Worm (Caenorhabditis elegans) whole organism, L4 larva: ENCODE measurements around the gene T28C6.7.

Experiments
- F26F4.8 ChIP-seq: fragments of 200-800 bp; sonication (Bioruptor generic); conservative IDR thresholded peaks from 2 replicates; pipeline ENCODE4 v1.3.6; 2022; ENCODE audit warnings: missing genetic modification characterization, missing compliant biosample characterization
- F37D6.2 ChIP-seq: sonication (generic microtip); optimal IDR thresholded peaks from 2 replicates; lab custom pipeline; 2016; ENCODE audit warnings: mild to moderate bottlenecking, missing genetic modification characterization, missing compliant biosample characterization
- F44E2.7 ChIP-seq: fragments of 200-800 bp; sonication (Bioruptor generic); IDR thresholded peaks from 2 replicates; pipeline ENCODE4 v2.1.2; 2022; ENCODE audit warnings: missing genetic modification characterization, missing compliant biosample characterization
- F49E8.2 ChIP-seq: sonication (generic microtip); optimal IDR thresholded peaks from 2 replicates; lab custom pipeline; 2016; ENCODE audit warnings: missing compliant biosample characterization, mild to moderate bottlenecking, missing genetic modification characterization, borderline replicate concordance
- ZK337.2 ChIP-seq: fragments of 200-800 bp; sonication (Bioruptor generic); IDR thresholded peaks from 2 replicates; pipeline ENCODE4 v1.3.6; 2022; ENCODE audit warnings: missing genetic modification reagents, missing genetic modification characterization, missing compliant biosample characterization
- ZK546.5 ChIP-seq, 2 experiments: sonication (generic microtip); optimal IDR thresholded peaks; 2 replicates each; lab custom pipeline; 2017; ENCODE audit warnings: missing biosample characterization in 2 of 2, missing genetic modification characterization in 2 of 2
- ama-1 ChIP-seq: fragments of 150-350 bp; optimal IDR thresholded peaks from 2 replicates; lab custom pipeline; 2014; ENCODE audit warnings: inconsistent platforms, mixed read lengths
- arid-1 ChIP-seq: fragments of 200-800 bp; sonication (Bioruptor generic); conservative IDR thresholded peaks from 2 replicates; pipeline ENCODE4 v1.3.6; 2022; ENCODE audit warnings: missing genetic modification reagents, missing genetic modification characterization, missing compliant biosample characterization
- ceh-20 ChIP-seq: fragments of 200-800 bp; sonication (Bioruptor generic); IDR thresholded peaks from 2 replicates; pipeline ENCODE4 v1.3.6; 2022; ENCODE audit warnings: missing genetic modification reagents, missing genetic modification characterization, missing compliant biosample characterization
- ceh-28 ChIP-seq: fragments of 150-350 bp; optimal IDR thresholded peaks from 2 replicates; lab custom pipeline; 2014; ENCODE audit warnings: missing biosample characterization, missing genetic modification reagents, missing genetic modification characterization
- ceh-44 ChIP-seq: fragments of 200-800 bp; sonication (Bioruptor generic); IDR thresholded peaks from 2 replicates; pipeline ENCODE4 v1.3.6; 2022; ENCODE audit warnings: missing genetic modification reagents, missing genetic modification characterization, missing compliant biosample characterization
- ces-1 ChIP-seq: fragments of 150-350 bp; sonication (generic microtip); optimal IDR thresholded peaks from 4 replicates; lab custom pipeline; 2014; ENCODE audit warnings: missing biosample characterization, missing genetic modification reagents, missing genetic modification characterization
- cey-2 ChIP-seq: sonication (generic microtip); optimal IDR thresholded peaks from 3 replicates; lab custom pipeline; 2017; ENCODE audit warnings: missing genetic modification characterization, mild to moderate bottlenecking, missing compliant biosample characterization, antibody characterized with exemption, borderline replicate concordance; ENCODE audit not compliant: insufficient read depth
- daf-12 ChIP-seq: fragments of 150-350 bp; optimal IDR thresholded peaks from 2 replicates; lab custom pipeline; 2014; ENCODE audit warnings: missing biosample characterization, missing genetic modification reagents, missing genetic modification characterization
- daf-8 ChIP-seq: fragments of 200-800 bp; sonication (Bioruptor generic); IDR thresholded peaks from 2 replicates; pipeline ENCODE4 v1.3.6; 2022; ENCODE audit warnings: missing genetic modification characterization, missing compliant biosample characterization
- dmd-8 ChIP-seq: fragments of 200-800 bp; sonication (Bioruptor generic); IDR thresholded peaks from 2 replicates; pipeline ENCODE4 v1.3.6; 2022; ENCODE audit warnings: missing genetic modification characterization, missing compliant biosample characterization
- egl-27 ChIP-seq: sonication (generic microtip); optimal IDR thresholded peaks from 3 replicates; lab custom pipeline; 2017; ENCODE audit warnings: missing biosample characterization, missing genetic modification reagents, missing genetic modification characterization
- fos-1 ChIP-seq: fragments of 150-350 bp; optimal IDR thresholded peaks from 2 replicates; lab custom pipeline; 2014; ENCODE audit warnings: missing biosample characterization, missing genetic modification characterization
- gei-8 ChIP-seq: fragments of 200-800 bp; sonication (Bioruptor generic); optimal IDR thresholded peaks from 2 replicates; lab custom pipeline; 2018; ENCODE audit warnings: mild to moderate bottlenecking, missing genetic modification characterization, missing compliant biosample characterization
- hif-1 ChIP-seq, 2 experiments: sonication (generic microtip); optimal IDR thresholded peaks; 2 replicates each; lab custom pipeline; 2016 to 2017; ENCODE audit warnings: missing compliant biosample characterization in 2 of 2, missing genetic modification characterization in 2 of 2, missing genetic modification reagents in 2 of 2, missing genotype in 2 of 2, mild to moderate bottlenecking in 1 of 2
- hlh-11 ChIP-seq: fragments of 200-800 bp; sonication (Bioruptor generic); optimal IDR thresholded peaks from 2 replicates; lab custom pipeline; 2018; ENCODE audit warnings: mild to moderate bottlenecking, missing genetic modification characterization, missing compliant biosample characterization
- hmg-1.1 ChIP-seq: fragments of 200-800 bp; sonication (Bioruptor generic); IDR thresholded peaks from 2 replicates; pipeline ENCODE4 v1.3.6; 2022; ENCODE audit warnings: missing genetic modification reagents, missing genetic modification characterization, missing compliant biosample characterization
- jun-1 ChIP-seq: fragments of 150-350 bp; optimal IDR thresholded peaks from 2 replicates; lab custom pipeline; 2014; ENCODE audit warnings: missing biosample characterization, missing genetic modification reagents, missing genetic modification characterization
- lin-15B ChIP-seq: fragments of 150-350 bp; sonication (generic microtip); optimal IDR thresholded peaks from 3 replicates; lab custom pipeline; 2014; ENCODE audit warnings: missing biosample characterization, missing genetic modification characterization
- lin-38 ChIP-seq: fragments of 200-800 bp; sonication (Bioruptor generic); IDR thresholded peaks from 2 replicates; pipeline ENCODE4 v1.3.6; 2022; ENCODE audit warnings: missing genetic modification reagents, missing genetic modification characterization, missing compliant biosample characterization
- lir-3 ChIP-seq: sonication (generic microtip); optimal IDR thresholded peaks from 2 replicates; lab custom pipeline; 2016; ENCODE audit warnings: mild to moderate bottlenecking, missing genetic modification characterization, missing compliant biosample characterization
- lsy-2 ChIP-seq, 2 experiments: fragments of 150-350 bp in 1 of 2; sonication (generic microtip) in 1 of 2; optimal IDR thresholded peaks; 2 replicates each; lab custom pipeline; 2014 to 2017; ENCODE audit warnings: missing biosample characterization in 2 of 2, missing genetic modification characterization in 2 of 2
- madf-9 ChIP-seq: fragments of 200-800 bp; sonication (Bioruptor generic); conservative IDR thresholded peaks from 2 replicates; pipeline ENCODE4 v1.3.6; 2022; ENCODE audit warnings: missing genetic modification reagents, missing genetic modification characterization, missing compliant biosample characterization
- mdl-1 ChIP-seq, 2 experiments: fragments of 150-350 bp in 1 of 2; sonication (generic microtip) in 1 of 2; optimal IDR thresholded peaks; 2 replicates each; lab custom pipeline; 2014 to 2017; ENCODE audit warnings: missing biosample characterization in 2 of 2, missing genetic modification characterization in 2 of 2
- mep-1 ChIP-seq: fragments of 150-350 bp; sonication (generic microtip); optimal IDR thresholded peaks from 3 replicates; lab custom pipeline; 2014; ENCODE audit warnings: missing biosample characterization, missing genetic modification characterization
- mes-2 ChIP-seq: sonication (generic microtip); optimal IDR thresholded peaks from 2 replicates; lab custom pipeline; 2016; ENCODE audit warnings: missing genotype, mild to moderate bottlenecking, missing genetic modification characterization, missing compliant biosample characterization; ENCODE audit not compliant: poor library complexity, severe bottlenecking
- mxl-2 ChIP-seq: fragments of 200-800 bp; sonication (Bioruptor generic); conservative IDR thresholded peaks from 2 replicates; pipeline ENCODE4 v1.3.6; 2022; ENCODE audit warnings: missing genetic modification reagents, missing genetic modification characterization, missing compliant biosample characterization
- mxl-3 ChIP-seq: fragments of 200-800 bp; sonication (Bioruptor generic); optimal IDR thresholded peaks from 2 replicates; lab custom pipeline; 2018; ENCODE audit warnings: mild to moderate bottlenecking, missing genetic modification characterization, missing compliant biosample characterization
- nhr-102 ChIP-seq: sonication (generic microtip); optimal IDR thresholded peaks from 2 replicates; lab custom pipeline; 2016; ENCODE audit warnings: mild to moderate bottlenecking, missing genetic modification characterization, moderate library complexity, missing compliant biosample characterization
- nhr-237 ChIP-seq: sonication (generic microtip); optimal IDR thresholded peaks from 2 replicates; lab custom pipeline; 2017; ENCODE audit warnings: missing biosample characterization, missing genetic modification characterization
- nhr-25 ChIP-seq: sonication (generic microtip); optimal IDR thresholded peaks from 2 replicates; lab custom pipeline; 2017; ENCODE audit warnings: missing genetic modification characterization, mild to moderate bottlenecking, missing compliant biosample characterization, antibody characterized with exemption, moderate library complexity, borderline replicate concordance; ENCODE audit not compliant: insufficient read depth
- nhr-28 ChIP-seq: fragments of 150-350 bp; optimal IDR thresholded peaks from 2 replicates; lab custom pipeline; 2014; ENCODE audit warnings: missing biosample characterization, missing genetic modification characterization
- nhr-42 ChIP-seq: fragments of 200-800 bp; sonication (Bioruptor generic); IDR thresholded peaks from 2 replicates; pipeline ENCODE4 v1.3.6; 2022; ENCODE audit warnings: missing genetic modification characterization, missing compliant biosample characterization
- nhr-76 ChIP-seq: fragments of 150-350 bp; optimal IDR thresholded peaks from 2 replicates; lab custom pipeline; 2014; ENCODE audit warnings: missing biosample characterization, missing genetic modification characterization
- nhr-77 ChIP-seq: fragments of 150-350 bp; optimal IDR thresholded peaks from 2 replicates; lab custom pipeline; 2014; ENCODE audit warnings: missing biosample characterization, missing genetic modification characterization
- pha-4 ChIP-seq, 2 experiments: fragments of 150-350 bp in 1 of 2; fragments of 200-800 bp in 1 of 2; sonication (Bioruptor generic) in 1 of 2; IDR thresholded peaks in 1 of 2; optimal IDR thresholded peaks in 1 of 2; 2 replicates each; pipeline versions ENCODE4 v1.3.6 to Lab custom; 2014 to 2022; ENCODE audit warnings: missing genetic modification characterization in 2 of 2, missing genetic modification reagents in 2 of 2, missing biosample characterization in 1 of 2, missing compliant biosample characterization in 1 of 2
- rbr-2 ChIP-seq: sonication (generic microtip); optimal IDR thresholded peaks from 2 replicates; lab custom pipeline; 2016; ENCODE audit warnings: missing genotype, missing genetic modification characterization, missing compliant biosample characterization
- sdz-12 ChIP-seq: fragments of 200-800 bp; sonication (Bioruptor generic); optimal IDR thresholded peaks from 2 replicates; lab custom pipeline; 2018; ENCODE audit warnings: mild to moderate bottlenecking, missing genetic modification characterization, missing compliant biosample characterization
- skn-1 ChIP-seq: fragments of 150-350 bp; optimal IDR thresholded peaks from 2 replicates; lab custom pipeline; 2014; ENCODE audit warnings: missing biosample characterization, missing genetic modification characterization
- snpc-1.2 ChIP-seq: fragments of 200-800 bp; sonication (Bioruptor generic); IDR thresholded peaks from 2 replicates; pipeline ENCODE4 v1.3.6; 2022; ENCODE audit warnings: missing genetic modification reagents, missing genetic modification characterization, missing compliant biosample characterization
- snpc-4 ChIP-seq: fragments of 150-350 bp; optimal IDR thresholded peaks from 2 replicates; lab custom pipeline; 2014; ENCODE audit warnings: missing biosample characterization, missing genetic modification characterization
- spr-3 ChIP-seq: fragments of 200-800 bp; sonication (Bioruptor generic); optimal IDR thresholded peaks from 2 replicates; lab custom pipeline; 2018; ENCODE audit warnings: mild to moderate bottlenecking, missing genetic modification characterization, missing compliant biosample characterization
- unc-39 ChIP-seq: sonication (generic microtip); optimal IDR thresholded peaks from 2 replicates; lab custom pipeline; 2017; ENCODE audit warnings: missing biosample characterization, missing genetic modification characterization
- zfp-2 ChIP-seq: sonication (generic microtip); optimal IDR thresholded peaks from 2 replicates; lab custom pipeline; 2016; ENCODE audit warnings: mild to moderate bottlenecking, missing genetic modification characterization, missing compliant biosample characterization
- zip-11 ChIP-seq: fragments of 200-800 bp; sonication (Bioruptor generic); IDR thresholded peaks from 2 replicates; pipeline ENCODE4 v1.3.6; 2022; ENCODE audit warnings: missing genetic modification characterization, missing compliant biosample characterization
- ztf-11 ChIP-seq: fragments of 150-350 bp; optimal IDR thresholded peaks from 2 replicates; lab custom pipeline; 2014; ENCODE audit warnings: missing biosample characterization, missing genetic modification characterization

T28C6.7 gene

DNA sequence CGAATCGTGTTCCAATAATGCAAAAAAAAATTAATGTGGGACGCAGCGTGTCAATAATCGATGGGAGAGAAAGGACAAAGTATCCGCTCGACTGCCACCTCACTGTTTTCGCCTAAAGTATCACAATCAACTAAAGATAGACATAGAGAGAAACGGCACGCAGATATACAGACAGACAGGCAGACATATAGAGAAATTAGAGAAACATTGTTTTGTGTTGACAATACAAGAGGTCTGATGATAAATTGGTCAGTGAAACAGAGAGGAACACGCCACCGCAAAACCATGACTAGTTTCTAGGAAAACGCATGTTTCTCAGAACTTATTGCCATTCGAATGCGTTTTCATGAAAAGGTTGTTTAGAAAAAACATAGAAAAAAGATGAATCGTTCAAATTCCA, 3.0 kb downstream of the T28C6.7 start, which contains the start of gene T28C6.8 (continued):
- TF ChIP-seq lin-15B (no peak), pha-4 (GFP tag; IDR thresholded peaks at IDR 0.05; lab: Robert Waterston, UW) (no peak), pha-4 (tag; optimal IDR thresholded peaks at IDR 0.05; lab: Kevin White, UChicago) (no peak), ZK546.5 (tag; optimal IDR thresholded peaks at IDR 0.05; lab: Kevin White, UChicago) (no peak), daf-8 (no peak), nhr-42 (GFP tag; lab: Robert Waterston, UW) (no peak), nhr-102 (tag; lab: Kevin White, UChicago) (no peak), hmg-1.1 (GFP tag; lab: Robert Waterston, UW) (0 out of 2 replicates have a peak, but pooled peaks have one; percentile 46), nhr-25 (tag; lab: Kevin White, UChicago) (no peak), ceh-20 (GFP tag; lab: Robert Waterston, UW) (no peak), unc-39 (tag; lab: Kevin White, UChicago) (no peak), mes-2 (tag; lab: Kevin White, UChicago) (peak; percentile 29), ZK337.2 (no peak), arid-1 (GFP tag; lab: Robert Waterston, UW) (no peak), ztf-11 (no peak), F44E2.7 (GFP tag; lab: Robert Waterston, UW) (no peak), zip-11 (GFP tag; lab: Robert Waterston, UW) (no peak), ama-1 (no peak), jun-1 (no peak), hlh-11 (tag; lab: Kevin White, UChicago) (peak; percentile 84), mxl-3 (GFP tag; lab: Kevin White, UChicago) (peak; percentile 83), egl-27 (tag; lab: Kevin White, UChicago) (no peak), dmd-8 (GFP tag; lab: Robert Waterston, UW) (no peak), snpc-4 (tag; lab: Kevin White, UChicago) (no peak), nhr-237 (tag; lab: Kevin White, UChicago) (no peak), F37D6.2 (tag; lab: Kevin White, UChicago) (no peak), nhr-28 (peak; percentile 88), ceh-44 (GFP tag; lab: Robert Waterston, UW) (no peak), mdl-1 (tag; optimal IDR thresholded peaks at IDR 0.05; lab: Kevin White, UChicago) (peak in 1 of 2 experiments; percentile 47), mxl-2 (GFP tag; lab: Robert Waterston, UW) (no peak), hif-1 (tag; optimal IDR thresholded peaks at IDR 0.05; lab: Kevin White, UChicago) (no peak), ces-1 (GFP tag; lab: Kevin White, UChicago) (no peak), F49E8.2 (tag; lab: Kevin White, UChicago) (no peak), lin-38 (no peak), ceh-28 (tag; lab: Kevin White, UChicago) (no peak), lsy-2 (tag; optimal IDR thresholded peaks at IDR 0.05; lab: Kevin White, UChicago) (peak in 1 of 2 experiments; percentile 39), rbr-2 (no peak), snpc-1.2 (no peak), F26F4.8 (GFP tag; lab: Robert Waterston, UW) (no peak), gei-8 (GFP tag; lab: Kevin White, UChicago) (no peak), fos-1 (tag; lab: Kevin White, UChicago) (no peak), spr-3 (GFP tag; lab: Kevin White, UChicago) (no peak), lir-3 (tag; lab: Kevin White, UChicago) (no peak), zfp-2 (no peak), skn-1 (tag; lab: Kevin White, UChicago) (no peak), nhr-76 (no peak), cey-2 (tag; lab: Kevin White, UChicago) (peak; percentile 33), daf-12 (tag; lab: Kevin White, UChicago) (no peak), sdz-12 (no peak), nhr-77 (tag; lab: Kevin White, UChicago) (peak; percentile 77), madf-9 (GFP tag; lab: Robert Waterston, UW) (no peak), mep-1 (peak; percentile 23)
